Fruit fly (Drosophila melanogaster) whole organism, embryonic: Measurements from ENCODE around the gene CG13077.

Source experiments
- Ada2b ChIP-seq: fragments of 200-800 bp; sonication (Bioruptor generic); IDR thresholded peaks from 2 replicates; pipeline ENCODE4 v1.3.6; 2022; ENCODE audit warnings: missing biosample characterization, missing genetic modification characterization
- CG11696 ChIP-seq: fragments of 200-800 bp; sonication (Bioruptor generic); IDR thresholded peaks from 2 replicates; pipeline ENCODE4 v1.3.6; 2022; ENCODE audit warnings: missing biosample characterization, missing genetic modification characterization
- CG1233 ChIP-seq: fragments of 200-800 bp; sonication (Bioruptor generic); optimal IDR thresholded peaks from 4 replicates; lab custom pipeline; 2018; ENCODE audit warnings: missing biosample characterization, mild to moderate bottlenecking, missing genetic modification characterization
- CG12659 ChIP-seq: fragments of 200-800 bp; sonication (Bioruptor generic); optimal IDR thresholded peaks from 3 replicates; lab custom pipeline; 2017; ENCODE audit warnings: mild to moderate bottlenecking, missing biosample characterization, missing genetic modification reagents, missing genetic modification characterization
- CG13123 ChIP-seq: fragments of 200-800 bp; sonication (Bioruptor generic); optimal IDR thresholded peaks from 2 replicates; lab custom pipeline; 2016; ENCODE audit warnings: missing biosample characterization, missing genetic modification characterization
- CG13775 ChIP-seq: fragments of 200-800 bp; sonication (Bioruptor generic); optimal IDR thresholded peaks from 3 replicates; lab custom pipeline; 2017; ENCODE audit warnings: missing biosample characterization, mild to moderate bottlenecking, missing genetic modification characterization
- CG15073 ChIP-seq: fragments of 200-800 bp; sonication (Bioruptor generic); optimal IDR thresholded peaks from 2 replicates; lab custom pipeline; 2016; ENCODE audit warnings: missing biosample characterization, missing genetic modification characterization
- CG15601 ChIP-seq: fragments of 200-800 bp; sonication (Bioruptor generic); optimal IDR thresholded peaks from 3 replicates; lab custom pipeline; 2019; ENCODE audit warnings: missing biosample characterization, mild to moderate bottlenecking, missing genetic modification characterization, moderate library complexity
- CG16815 ChIP-seq: fragments of 200-800 bp; sonication (Bioruptor generic); optimal IDR thresholded peaks from 3 replicates; lab custom pipeline; 2017; ENCODE audit warnings: missing biosample characterization, mild to moderate bottlenecking, missing genetic modification characterization
- CG17385 ChIP-seq: fragments of 200-800 bp; sonication (Bioruptor generic); optimal IDR thresholded peaks from 3 replicates; lab custom pipeline; 2018; ENCODE audit warnings: missing biosample characterization, mild to moderate bottlenecking, missing genetic modification characterization
- CG17612 ChIP-seq: fragments of 200-800 bp; sonication (Bioruptor generic); IDR thresholded peaks from 2 replicates; pipeline ENCODE4 v1.3.6; 2022; ENCODE audit warnings: missing biosample characterization, missing genetic modification characterization
- CG17829 ChIP-seq: fragments of 200-800 bp; optimal IDR thresholded peaks from 2 replicates; lab custom pipeline; 2019; ENCODE audit warnings: missing biosample characterization, mild to moderate bottlenecking, missing genetic modification characterization, moderate library complexity
- CG2129 ChIP-seq: fragments of 200-800 bp; sonication (Bioruptor generic); IDR thresholded peaks from 2 replicates; pipeline ENCODE4 v1.3.6; 2022; ENCODE audit warnings: missing biosample characterization, missing genetic modification characterization; ENCODE audit not compliant: partially characterized antibody
- CG32767 ChIP-seq: fragments of 200-800 bp; sonication (Bioruptor generic); IDR thresholded peaks from 2 replicates; pipeline ENCODE4 v1.3.6; 2022; ENCODE audit warnings: missing biosample characterization, missing genetic modification characterization
- CG42726 ChIP-seq: fragments of 200-800 bp; sonication (Bioruptor generic); IDR thresholded peaks from 2 replicates; pipeline ENCODE4 v1.3.6; 2022; ENCODE audit warnings: missing biosample characterization, missing genetic modification characterization; ENCODE audit not compliant: partially characterized antibody
- CG4282 ChIP-seq: fragments of 200-800 bp; sonication (Bioruptor generic); optimal IDR thresholded peaks from 2 replicates; lab custom pipeline; 2016; ENCODE audit warnings: missing biosample characterization, missing genetic modification characterization
- CG4328 ChIP-seq: fragments of 200-800 bp; sonication (Bioruptor generic); optimal IDR thresholded peaks from 3 replicates; lab custom pipeline; 2017; ENCODE audit warnings: missing biosample characterization, missing genetic modification reagents, missing genetic modification characterization
- CG4404 ChIP-seq: fragments of 200-800 bp; sonication (Bioruptor generic); IDR thresholded peaks from 2 replicates; pipeline ENCODE4 v1.3.6; 2022; ENCODE audit warnings: missing biosample characterization, missing genetic modification characterization
- CG6791 ChIP-seq: fragments of 200-800 bp; sonication (Bioruptor generic); IDR thresholded peaks from 3 replicates; pipeline ENCODE4 v1.3.6; 2022; ENCODE audit warnings: missing biosample characterization, missing genetic modification characterization; ENCODE audit not compliant: partially characterized antibody
- CG7556 ChIP-seq: fragments of 200-800 bp; sonication (Bioruptor generic); optimal IDR thresholded peaks from 2 replicates; lab custom pipeline; 2017; ENCODE audit warnings: missing biosample characterization, mild to moderate bottlenecking, missing genetic modification characterization
- CG7963 ChIP-seq: fragments of 200-800 bp; sonication (Bioruptor generic); IDR thresholded peaks from 3 replicates; pipeline ENCODE4 v1.3.6; 2022; ENCODE audit warnings: missing biosample characterization, missing genetic modification characterization; ENCODE audit not compliant: partially characterized antibody
- CG8359 ChIP-seq: fragments of 200-800 bp; sonication (Bioruptor generic); optimal IDR thresholded peaks from 2 replicates; lab custom pipeline; 2017; ENCODE audit warnings: missing biosample characterization, mild to moderate bottlenecking, missing genetic modification characterization, borderline replicate concordance
- Camta ChIP-seq: fragments of 200-800 bp; sonication (Bioruptor generic); optimal IDR thresholded peaks from 2 replicates; lab custom pipeline; 2016; ENCODE audit warnings: missing biosample characterization, missing genetic modification characterization
- Doc2 ChIP-seq: fragments of 200-800 bp; sonication (Bioruptor generic); IDR thresholded peaks from 2 replicates; pipeline ENCODE4 v1.3.6; 2022; ENCODE audit warnings: missing biosample characterization, missing genetic modification characterization
- Drgx ChIP-seq: fragments of 200-800 bp; sonication (Bioruptor generic); IDR thresholded peaks from 2 replicates; pipeline ENCODE4 v1.3.6; 2022; ENCODE audit warnings: missing biosample characterization, missing genetic modification characterization
- Gug ChIP-seq: fragments of 200-800 bp; sonication (Bioruptor generic); IDR thresholded peaks from 4 replicates; pipeline ENCODE4 v1.3.6; 2022; ENCODE audit warnings: missing biosample characterization, missing genetic modification characterization
- HLH3B ChIP-seq: fragments of 200-800 bp; sonication (Bioruptor generic); IDR thresholded peaks from 2 replicates; pipeline ENCODE4 v1.3.6; 2022; ENCODE audit warnings: missing biosample characterization, missing genetic modification characterization
- Mes4 ChIP-seq: fragments of 200-800 bp; sonication (Bioruptor generic); optimal IDR thresholded peaks from 2 replicates; lab custom pipeline; 2016; ENCODE audit warnings: missing biosample characterization, missing genetic modification characterization
- Mrtf ChIP-seq: fragments of 200-800 bp; sonication (Bioruptor generic); IDR thresholded peaks from 3 replicates; pipeline ENCODE4 v1.3.6; 2022; ENCODE audit warnings: missing biosample characterization, missing genetic modification characterization
- Ravus ChIP-seq: fragments of 200-800 bp; sonication (Bioruptor generic); IDR thresholded peaks from 2 replicates; pipeline ENCODE4 v1.3.6; 2022; ENCODE audit warnings: missing biosample characterization, missing genetic modification characterization
- Sry-δ ChIP-seq: fragments of 200-800 bp; sonication (Bioruptor generic); optimal IDR thresholded peaks from 2 replicates; lab custom pipeline; 2016; ENCODE audit warnings: missing biosample characterization, missing genetic modification characterization
- YL-1 ChIP-seq: fragments of 200-800 bp; sonication (Bioruptor generic); optimal IDR thresholded peaks from 3 replicates; lab custom pipeline; 2017; ENCODE audit warnings: missing biosample characterization, mild to moderate bottlenecking, missing genetic modification characterization
- ac ChIP-seq: fragments of 200-800 bp; sonication (Bioruptor generic); optimal IDR thresholded peaks from 3 replicates; lab custom pipeline; 2017; ENCODE audit warnings: missing biosample characterization, mild to moderate bottlenecking, missing genetic modification characterization
- bigmax ChIP-seq: fragments of 200-800 bp; sonication (Bioruptor generic); optimal IDR thresholded peaks from 2 replicates; lab custom pipeline; 2018; ENCODE audit warnings: missing biosample characterization, mild to moderate bottlenecking, missing genetic modification characterization
- cato ChIP-seq: fragments of 200-800 bp; sonication (Bioruptor generic); optimal IDR thresholded peaks from 2 replicates; lab custom pipeline; 2016; ENCODE audit warnings: missing biosample characterization, missing genetic modification characterization, borderline replicate concordance
- cg ChIP-seq: fragments of 200-800 bp; sonication (Bioruptor generic); optimal IDR thresholded peaks from 3 replicates; lab custom pipeline; 2019; ENCODE audit warnings: missing biosample characterization, mild to moderate bottlenecking, missing genetic modification characterization, moderate library complexity
- danr ChIP-seq: fragments of 200-800 bp; sonication (Bioruptor generic); IDR thresholded peaks from 2 replicates; pipeline ENCODE4 v1.3.6; 2022; ENCODE audit warnings: missing biosample characterization, missing genetic modification characterization
- fd96Cb ChIP-seq: fragments of 200-800 bp; sonication (Bioruptor generic); optimal IDR thresholded peaks from 2 replicates; lab custom pipeline; 2018; ENCODE audit warnings: missing biosample characterization, mild to moderate bottlenecking, missing genetic modification characterization, moderate library complexity
- hb ChIP-seq: fragments of 200-800 bp; sonication (Bioruptor generic); IDR thresholded peaks from 3 replicates; pipeline ENCODE4 v1.3.6; 2022; ENCODE audit warnings: missing biosample characterization, missing genetic modification characterization; ENCODE audit not compliant: partially characterized antibody
- lov ChIP-seq, 2 experiments: fragments of 200-800 bp in 1 of 2; fragments of >200 bp in 1 of 2; sonication (Bioruptor generic) in 1 of 2; IDR thresholded peaks in 1 of 2; optimal IDR thresholded peaks in 1 of 2; 2 replicates in 1 of 2; 3 replicates in 1 of 2; pipeline versions ENCODE4 v1.3.6 to Lab custom; 2017 to 2022; ENCODE audit warnings: missing biosample characterization in 1 of 2, missing genetic modification characterization in 1 of 2
- prd ChIP-seq, 3 experiments: fragments of >200 bp in 2 of 3; fragments of 200-800 bp in 1 of 3; sonication (Bioruptor generic) in 1 of 3; optimal IDR thresholded peaks in 2 of 3; IDR thresholded peaks in 1 of 3; 2 replicates in 2 of 3; 3 replicates in 1 of 3; pipeline versions ENCODE4 v1.3.6 to Lab custom; 2017 to 2022; ENCODE audit warnings: missing biosample characterization in 1 of 3, missing genetic modification characterization in 1 of 3
- ranshi ChIP-seq: fragments of 200-800 bp; sonication (Bioruptor generic); IDR thresholded peaks from 2 replicates; pipeline ENCODE4 v1.3.6; 2022; ENCODE audit warnings: missing biosample characterization, missing genetic modification characterization
- sens-2 ChIP-seq: fragments of 200-800 bp; sonication (Bioruptor generic); IDR thresholded peaks from 2 replicates; pipeline ENCODE4 v1.3.6; 2022; ENCODE audit warnings: missing biosample characterization, missing genetic modification characterization
- sug ChIP-seq: fragments of 200-800 bp; optimal IDR thresholded peaks from 2 replicates; lab custom pipeline; 2019; ENCODE audit warnings: missing biosample characterization, mild to moderate bottlenecking, missing genetic modification characterization, moderate library complexity
- tap ChIP-seq: fragments of 200-800 bp; optimal IDR thresholded peaks from 3 replicates; lab custom pipeline; 2019; ENCODE audit warnings: missing biosample characterization, mild to moderate bottlenecking, missing genetic modification characterization, moderate library complexity
- toy ChIP-seq: fragments of 200-800 bp; sonication (Bioruptor generic); IDR thresholded peaks from 2 replicates; pipeline ENCODE4 v1.3.6; 2022; ENCODE audit warnings: missing biosample characterization, missing genetic modification characterization
- unc-4 ChIP-seq: fragments of 200-800 bp; sonication (Bioruptor generic); IDR thresholded peaks from 2 replicates; pipeline ENCODE4 v1.3.6; 2022; ENCODE audit warnings: missing biosample characterization, missing genetic modification characterization; ENCODE audit not compliant: partially characterized antibody
- yki ChIP-seq: fragments of >200 bp; optimal IDR thresholded peaks from 3 replicates; lab custom pipeline; 2018
- zf30C ChIP-seq: fragments of 200-800 bp; sonication (Bioruptor generic); optimal IDR thresholded peaks from 3 replicates; lab custom pipeline; 2018; ENCODE audit warnings: missing biosample characterization, mild to moderate bottlenecking, missing genetic modification characterization

Gene CG13077

DNA sequence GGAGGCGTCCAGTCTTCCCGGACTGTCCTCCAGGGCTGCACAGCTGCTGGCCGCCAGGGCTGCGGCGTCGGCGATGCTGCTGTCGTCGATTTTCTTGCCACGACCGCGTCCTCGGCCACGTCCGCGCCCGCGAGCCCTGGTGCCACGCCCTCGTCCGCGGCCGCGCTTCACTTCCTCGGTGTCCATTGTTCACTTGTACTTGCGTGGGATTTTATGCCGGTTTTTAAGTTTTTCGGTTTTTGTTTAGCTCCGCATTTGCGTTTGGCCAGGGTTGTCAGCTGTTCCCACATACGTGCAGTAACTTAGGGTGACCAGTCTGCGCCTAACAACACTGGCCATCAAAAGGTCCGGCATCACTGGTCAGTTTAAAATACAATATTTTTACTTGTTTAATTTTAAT is 16.5 kb downstream of the CG13077 start, which contains the start of gene Hakai (continued):
- no peak for TF ChIP-seq zf30C (GFP tag; lab: Kevin White, UChicago)
- TF ChIP-seq hb (GFP tag; lab: Robert Waterston, UW): 0 out of 3 replicates have a peak, but pooled peaks have one; percentile 25
- TF ChIP-seq ranshi: peak; percentile 82
- no peak for TF ChIP-seq CG8359 (GFP tag; lab: Kevin White, UChicago)
- peak; percentile 14 for TF ChIP-seq CG7556 (GFP tag; lab: Kevin White, UChicago)
- peak; percentile 64; the same call in 2 of the 3 replicates for TF ChIP-seq CG6791 (GFP tag; lab: Robert Waterston, UW)
- TF ChIP-seq CG32767: no peak
- TF ChIP-seq sug (tag; lab: Kevin White, UChicago): peak; percentile 63
- TF ChIP-seq sens-2: no peak
- TF ChIP-seq Camta (GFP tag; lab: Kevin White, UChicago): peak; percentile 51
- TF ChIP-seq HLH3B: 0 out of 2 replicates have a peak, but pooled peaks have one; percentile 36
- peak; percentile 56 for TF ChIP-seq Mes4 (GFP tag; lab: Kevin White, UChicago)
- no peak for TF ChIP-seq CG17612 (GFP tag; lab: Robert Waterston, UW)
- TF ChIP-seq unc-4 (GFP tag; lab: Robert Waterston, UW): peak; percentile 54
- peak; percentile 43; the same call in 1 of the 2 replicates for TF ChIP-seq danr
- TF ChIP-seq CG16815 (GFP tag; lab: Kevin White, UChicago): no peak
- peak; percentile 61 for TF ChIP-seq CG4404
- no peak for TF ChIP-seq CG2129
- no peak for TF ChIP-seq CG4282 (GFP tag; lab: Kevin White, UChicago)
- no peak for TF ChIP-seq cato
- no peak for TF ChIP-seq Doc2 (GFP tag; lab: Robert Waterston, UW)
- no peak for TF ChIP-seq tap (tag; lab: Kevin White, UChicago)
- no peak for TF ChIP-seq Ravus (GFP tag; lab: Robert Waterston, UW)
- TF ChIP-seq yki (lab: Kevin White, UChicago): no peak
- TF ChIP-seq YL-1 (GFP tag; lab: Kevin White, UChicago): peak; percentile 80
- peak; percentile 71 for TF ChIP-seq CG13775 (GFP tag; lab: Kevin White, UChicago)
- peak; percentile 31 for TF ChIP-seq CG15601 (tag; lab: Kevin White, UChicago)
- no peak for TF ChIP-seq ac
- peak; percentile 50 for TF ChIP-seq CG13123 (GFP tag; lab: Kevin White, UChicago)
- peak; percentile 55 for TF ChIP-seq Sry-δ
- TF ChIP-seq bigmax (GFP tag; lab: Kevin White, UChicago): no peak
- TF ChIP-seq CG7963: 0 out of 3 replicates have a peak, but pooled peaks have one; percentile 32
- no peak for TF ChIP-seq CG15073
- no peak for TF ChIP-seq CG1233 (GFP tag; lab: Kevin White, UChicago)
- TF ChIP-seq Drgx (GFP tag; lab: Robert Waterston, UW): peak; percentile 65
- TF ChIP-seq CG12659 (GFP tag; lab: Kevin White, UChicago): peak; percentile 71
- TF ChIP-seq Ada2b: peak; percentile 52; the same call in 1 of the 2 replicates
- no peak for TF ChIP-seq lov (optimal IDR thresholded peaks at IDR 0.05; lab: Kevin White, UChicago)
- no peak for TF ChIP-seq lov (GFP tag; IDR thresholded peaks at IDR 0.05; lab: Robert Waterston, UW)
- TF ChIP-seq CG11696 (GFP tag; lab: Robert Waterston, UW): no peak
- TF ChIP-seq CG42726 (GFP tag; lab: Robert Waterston, UW): no peak
- TF ChIP-seq Mrtf (GFP tag; lab: Robert Waterston, UW): no peak
- peak; percentile 33 for TF ChIP-seq CG4328 (GFP tag; lab: Kevin White, UChicago)
- no peak for TF ChIP-seq prd (optimal IDR thresholded peaks at IDR 0.05; lab: Kevin White, UChicago)
- peak; percentile 68 for TF ChIP-seq prd (GFP tag; IDR thresholded peaks at IDR 0.05; lab: Robert Waterston, UW)
- TF ChIP-seq CG17385 (GFP tag; lab: Kevin White, UChicago): peak; percentile 28
- TF ChIP-seq toy (GFP tag; lab: Robert Waterston, UW): no peak
- TF ChIP-seq Gug (GFP tag; lab: Robert Waterston, UW): peak; percentile 83
- TF ChIP-seq fd96Cb: peak; percentile 38
- TF ChIP-seq CG17829 (tag; lab: Kevin White, UChicago): peak; percentile 63
- TF ChIP-seq cg (GFP tag; lab: Kevin White, UChicago): no peak
